Worm (Caenorhabditis elegans): ENCODE data around the gene F15H10.7.

ce11 chrV:10357467-10357953 is 48.7 kb downstream of the F15H10.7 start, which contains the start of gene ceeh-2:
- no peak for TF ChIP-seq pha-4 (tag; optimal IDR thresholded peaks at IDR 0.05)
- no peak for TF ChIP-seq hlh-15 (tag; optimal IDR thresholded peaks at IDR 0.05)
- no peak for TF ChIP-seq zip-5 (tag; optimal IDR thresholded peaks at IDR 0.05)
- no peak for TF ChIP-seq pqm-1 (tag; optimal IDR thresholded peaks at IDR 0.05)
- no peak for TF ChIP-seq fkh-10 (GFP tag; optimal IDR thresholded peaks at IDR 0.05)
- no peak for TF ChIP-seq dve-1 (tag; optimal IDR thresholded peaks at IDR 0.05)
- no peak for TF ChIP-seq unc-3 (GFP tag; conservative IDR thresholded peaks at IDR 0.05)
- no peak for TF ChIP-seq unc-3 (tag; optimal IDR thresholded peaks at IDR 0.05)
- TF ChIP-seq npax-4 (tag; optimal IDR thresholded peaks at IDR 0.05), result no peak
- TF ChIP-seq tbx-2 (tag; optimal IDR thresholded peaks at IDR 0.05), result no peak
- no peak for TF ChIP-seq nfya-1 (tag; optimal IDR thresholded peaks at IDR 0.05)
- TF ChIP-seq sox-4 (tag; optimal IDR thresholded peaks at IDR 0.05), result no peak
- TF ChIP-seq pha-2 (tag; optimal IDR thresholded peaks at IDR 0.05), result no peak
